Worm (Caenorhabditis elegans) whole organism, L4/young adult: Measurements from ENCODE around the gene T25B9.4.

Experiments used
- W03F9.2 ChIP-seq: fragments of 150-350 bp; optimal IDR thresholded peaks from 2 replicates; lab custom pipeline; 2014; ENCODE audit warnings: missing biosample characterization, missing genetic modification characterization
- dao-5 ChIP-seq: sonication (generic microtip); optimal IDR thresholded peaks from 2 replicates; lab custom pipeline; 2016; ENCODE audit warnings: missing genotype, missing genetic modification characterization, moderate library complexity, missing compliant biosample characterization

ce11 chrIV:10777600-10777999 lies 20.1 kb upstream of the T25B9.4 start:
- TF ChIP-seq dao-5 (tag; lab: Kevin White, UChicago) (no peak), W03F9.2 (tag; lab: Kevin White, UChicago) (no peak)
